Fruit fly (Drosophila melanogaster) whole organism, embryonic: ENCODE results near the gene CG8509.

ENCODE experiments used
- Abd-B ChIP-seq: fragments of 200-800 bp; sonication (Bioruptor generic); optimal IDR thresholded peaks from 2 replicates; lab custom pipeline; 2018; ENCODE audit warnings: missing biosample characterization, mild to moderate bottlenecking, missing genetic modification characterization, moderate library complexity
- Ada2b ChIP-seq: fragments of 200-800 bp; sonication (Bioruptor generic); IDR thresholded peaks from 2 replicates; pipeline ENCODE4 v1.3.6; 2022; ENCODE audit warnings: missing biosample characterization, missing genetic modification characterization
- CG10274 ChIP-seq: fragments of 200-800 bp; sonication (Bioruptor generic); optimal IDR thresholded peaks from 3 replicates; lab custom pipeline; 2017; ENCODE audit warnings: missing biosample characterization, mild to moderate bottlenecking, missing genetic modification characterization
- CG11085 ChIP-seq: fragments of 200-800 bp; sonication (Bioruptor generic); IDR thresholded peaks from 2 replicates; pipeline ENCODE4 v1.3.6; 2022; ENCODE audit warnings: missing biosample characterization, missing genetic modification characterization
- CG12391 ChIP-seq: fragments of 200-800 bp; sonication (Bioruptor generic); optimal IDR thresholded peaks from 3 replicates; lab custom pipeline; 2018; ENCODE audit warnings: missing biosample characterization, mild to moderate bottlenecking, missing genetic modification characterization, moderate library complexity
- CG13287 ChIP-seq: fragments of 200-800 bp; sonication (Bioruptor generic); IDR thresholded peaks from 2 replicates; pipeline ENCODE4 v1.3.6; 2022; ENCODE audit warnings: missing biosample characterization, missing genetic modification characterization; ENCODE audit not compliant: partially characterized antibody
- CG14441 ChIP-seq: fragments of 200-800 bp; sonication (Bioruptor generic); IDR thresholded peaks from 2 replicates; pipeline ENCODE4 v1.3.6; 2022; ENCODE audit warnings: missing biosample characterization, missing genetic modification characterization
- CG15073 ChIP-seq: fragments of 200-800 bp; sonication (Bioruptor generic); optimal IDR thresholded peaks from 2 replicates; lab custom pipeline; 2016; ENCODE audit warnings: missing biosample characterization, missing genetic modification characterization
- CG15514 ChIP-seq: fragments of 200-800 bp; sonication (Bioruptor generic); optimal IDR thresholded peaks from 3 replicates; lab custom pipeline; 2017; ENCODE audit warnings: missing biosample characterization, missing genetic modification characterization, mild to moderate bottlenecking, moderate library complexity, missing genetic modification reagents
- CG16815 ChIP-seq: fragments of 200-800 bp; sonication (Bioruptor generic); optimal IDR thresholded peaks from 3 replicates; lab custom pipeline; 2017; ENCODE audit warnings: missing biosample characterization, mild to moderate bottlenecking, missing genetic modification characterization
- CG17612 ChIP-seq: fragments of 200-800 bp; sonication (Bioruptor generic); IDR thresholded peaks from 2 replicates; pipeline ENCODE4 v1.3.6; 2022; ENCODE audit warnings: missing biosample characterization, missing genetic modification characterization
- CG31441 ChIP-seq: fragments of 200-800 bp; sonication (Bioruptor generic); IDR thresholded peaks from 2 replicates; pipeline ENCODE4 v1.3.6; 2022; ENCODE audit warnings: missing biosample characterization, missing genetic modification characterization
- CG34224 ChIP-seq: fragments of 200-800 bp; sonication (Bioruptor generic); IDR thresholded peaks from 3 replicates; pipeline ENCODE4 v1.3.6; 2022; ENCODE audit warnings: missing biosample characterization, missing genetic modification characterization; ENCODE audit not compliant: partially characterized antibody
- CG4360 ChIP-seq: fragments of 200-800 bp; sonication (Bioruptor generic); IDR thresholded peaks from 2 replicates; pipeline ENCODE4 v1.3.6; 2022; ENCODE audit warnings: missing biosample characterization, missing genetic modification characterization
- CG4707 ChIP-seq: fragments of 200-800 bp; sonication (Bioruptor generic); optimal IDR thresholded peaks from 2 replicates; lab custom pipeline; 2018; ENCODE audit warnings: missing biosample characterization, mild to moderate bottlenecking, missing genetic modification characterization, moderate library complexity
- CG7745 ChIP-seq: fragments of 200-800 bp; sonication (Bioruptor generic); optimal IDR thresholded peaks from 2 replicates; lab custom pipeline; 2018; ENCODE audit warnings: missing biosample characterization, mild to moderate bottlenecking, missing genetic modification characterization, moderate library complexity
- CG8290 ChIP-seq, 3 experiments: fragments of 200-800 bp; sonication (Bioruptor generic); optimal IDR thresholded peaks; 2 replicates each; lab custom pipeline; 2016 to 2019; ENCODE audit warnings: missing biosample characterization in 3 of 3, missing genetic modification characterization in 3 of 3, mild to moderate bottlenecking in 2 of 3, moderate library complexity in 1 of 3
- CG9817 ChIP-seq: fragments of 200-800 bp; sonication (Bioruptor generic); optimal IDR thresholded peaks from 2 replicates; lab custom pipeline; 2018; ENCODE audit warnings: missing biosample characterization, mild to moderate bottlenecking, missing genetic modification characterization, moderate library complexity
- Deaf1 ChIP-seq: fragments of 200-800 bp; optimal IDR thresholded peaks from 3 replicates; lab custom pipeline; 2019; ENCODE audit warnings: missing biosample characterization, mild to moderate bottlenecking, missing genetic modification characterization, moderate library complexity
- Dek ChIP-seq: fragments of 200-800 bp; sonication (Bioruptor generic); optimal IDR thresholded peaks from 3 replicates; lab custom pipeline; 2019; ENCODE audit warnings: missing biosample characterization, mild to moderate bottlenecking, missing genetic modification characterization, moderate library complexity
- Ets97D ChIP-seq: fragments of 200-800 bp; sonication (Bioruptor generic); optimal IDR thresholded peaks from 3 replicates; lab custom pipeline; 2016; ENCODE audit warnings: missing biosample characterization, missing genetic modification characterization
- H15 ChIP-seq: fragments of 200-800 bp; sonication (Bioruptor generic); IDR thresholded peaks from 3 replicates; pipeline ENCODE4 v1.3.6; 2022; ENCODE audit warnings: missing biosample characterization, missing genetic modification characterization
- HmgD ChIP-seq: fragments of 200-800 bp; sonication (Bioruptor generic); optimal IDR thresholded peaks from 3 replicates; lab custom pipeline; 2016; ENCODE audit warnings: missing biosample characterization, missing genetic modification characterization
- HmgZ ChIP-seq: fragments of 200-800 bp; sonication (Bioruptor generic); optimal IDR thresholded peaks from 2 replicates; lab custom pipeline; 2018; ENCODE audit warnings: missing biosample characterization, mild to moderate bottlenecking, missing genetic modification characterization
- Lhr ChIP-seq: fragments of 200-800 bp; sonication (Bioruptor generic); optimal IDR thresholded peaks from 3 replicates; lab custom pipeline; 2017; ENCODE audit warnings: mild to moderate bottlenecking, missing biosample characterization, missing genetic modification reagents, missing genetic modification characterization
- MESR4 ChIP-seq: fragments of 200-800 bp; sonication (Bioruptor generic); optimal IDR thresholded peaks from 2 replicates; lab custom pipeline; 2018; ENCODE audit warnings: missing biosample characterization, mild to moderate bottlenecking, missing genetic modification characterization, moderate library complexity
- Med ChIP-seq: fragments of 200-800 bp; sonication (Bioruptor generic); peaks from one replicate; lab custom pipeline; 2016; ENCODE audit warnings: missing biosample characterization, missing genetic modification characterization, mild to moderate bottlenecking, inconsistent platforms, moderate library complexity
- Neu2 ChIP-seq: fragments of 200-800 bp; sonication (Bioruptor generic); optimal IDR thresholded peaks from 3 replicates; lab custom pipeline; 2016; ENCODE audit warnings: missing biosample characterization, missing genetic modification characterization, borderline replicate concordance
- Nf-YB ChIP-seq: fragments of 200-800 bp; sonication (Bioruptor generic); optimal IDR thresholded peaks from 3 replicates; lab custom pipeline; 2019; ENCODE audit warnings: missing biosample characterization, mild to moderate bottlenecking, missing genetic modification characterization, moderate library complexity
- Ravus ChIP-seq: fragments of 200-800 bp; sonication (Bioruptor generic); IDR thresholded peaks from 2 replicates; pipeline ENCODE4 v1.3.6; 2022; ENCODE audit warnings: missing biosample characterization, missing genetic modification characterization
- Sry-δ ChIP-seq: fragments of 200-800 bp; sonication (Bioruptor generic); optimal IDR thresholded peaks from 2 replicates; lab custom pipeline; 2016; ENCODE audit warnings: missing biosample characterization, missing genetic modification characterization
- abd-A ChIP-seq: fragments of 200-800 bp; sonication (Bioruptor generic); optimal IDR thresholded peaks from 3 replicates; lab custom pipeline; 2019; ENCODE audit warnings: missing biosample characterization, mild to moderate bottlenecking, missing genetic modification characterization, moderate library complexity
- ac ChIP-seq: fragments of 200-800 bp; sonication (Bioruptor generic); optimal IDR thresholded peaks from 3 replicates; lab custom pipeline; 2017; ENCODE audit warnings: missing biosample characterization, mild to moderate bottlenecking, missing genetic modification characterization
- al ChIP-seq: fragments of 200-800 bp; sonication (Bioruptor generic); IDR thresholded peaks from 2 replicates; pipeline ENCODE4 v1.3.6; 2022; ENCODE audit warnings: missing biosample characterization, missing genetic modification characterization
- amos ChIP-seq: fragments of 200-800 bp; sonication (Bioruptor generic); IDR thresholded peaks from 2 replicates; pipeline ENCODE4 v1.3.6; 2022; ENCODE audit warnings: missing biosample characterization, missing genetic modification characterization; ENCODE audit not compliant: partially characterized antibody
- bsh ChIP-seq, 2 experiments: fragments of 200-800 bp; sonication (Bioruptor generic); optimal IDR thresholded peaks; 2 replicates each; lab custom pipeline; 2017 to 2018; ENCODE audit warnings: mild to moderate bottlenecking in 2 of 2, missing biosample characterization in 2 of 2, missing genetic modification characterization in 2 of 2, moderate library complexity in 1 of 2
- cato ChIP-seq: fragments of 200-800 bp; sonication (Bioruptor generic); optimal IDR thresholded peaks from 2 replicates; lab custom pipeline; 2016; ENCODE audit warnings: missing biosample characterization, missing genetic modification characterization, borderline replicate concordance
- da ChIP-seq: fragments of 200-800 bp; sonication (Bioruptor generic); optimal IDR thresholded peaks from 2 replicates; lab custom pipeline; 2016; ENCODE audit warnings: missing biosample characterization, missing genetic modification characterization
- disco-r ChIP-seq: fragments of 200-800 bp; sonication (Bioruptor generic); optimal IDR thresholded peaks from 2 replicates; lab custom pipeline; 2016; ENCODE audit warnings: missing biosample characterization, missing genetic modification characterization
- hbn ChIP-seq: fragments of 200-800 bp; sonication (Bioruptor generic); IDR thresholded peaks from 2 replicates; pipeline ENCODE4 v1.3.6; 2022; ENCODE audit warnings: missing biosample characterization, missing genetic modification characterization; ENCODE audit not compliant: partially characterized antibody
- lmd ChIP-seq: fragments of 200-800 bp; sonication (Bioruptor generic); IDR thresholded peaks from 2 replicates; pipeline ENCODE4 v1.3.6; 2022; ENCODE audit warnings: missing biosample characterization, missing genetic modification characterization
- otp ChIP-seq: fragments of 200-800 bp; sonication (Bioruptor generic); IDR thresholded peaks from 3 replicates; pipeline ENCODE4, ENCODE4 v1.3.6; 2022; ENCODE audit warnings: missing biosample characterization, missing genetic modification characterization
- pzg ChIP-seq: fragments of 200-800 bp; sonication (Bioruptor generic); optimal IDR thresholded peaks from 3 replicates; lab custom pipeline; 2018; ENCODE audit warnings: missing biosample characterization, mild to moderate bottlenecking, missing genetic modification characterization, moderate library complexity
- sd ChIP-seq: fragments of 200-800 bp; sonication (Bioruptor generic); optimal IDR thresholded peaks from 3 replicates; lab custom pipeline; 2018; ENCODE audit warnings: missing biosample characterization, mild to moderate bottlenecking, missing genetic modification characterization, moderate library complexity
- shn ChIP-seq: fragments of 200-800 bp; sonication (Bioruptor generic); optimal IDR thresholded peaks from 3 replicates; lab custom pipeline; 2016; ENCODE audit warnings: missing biosample characterization, missing genetic modification characterization
- tap ChIP-seq: fragments of 200-800 bp; optimal IDR thresholded peaks from 3 replicates; lab custom pipeline; 2019; ENCODE audit warnings: missing biosample characterization, mild to moderate bottlenecking, missing genetic modification characterization, moderate library complexity
- tup ChIP-seq: fragments of 200-800 bp; sonication (Bioruptor generic); optimal IDR thresholded peaks from 2 replicates; lab custom pipeline; 2016; ENCODE audit warnings: missing biosample characterization, mild to moderate bottlenecking, missing genetic modification characterization, moderate library complexity

The CG8509 gene

dm6 chrX:15811666-15812614, 2.6 kb downstream of the CG8509 start (continued):
- TF ChIP-seq Nf-YB (GFP tag; lab: Kevin White, UChicago) (peak; percentile 13), CG12391 (tag; lab: Kevin White, UChicago) (no peak), da (GFP tag; lab: Kevin White, UChicago) (no peak), tap (no peak), shn (GFP tag; lab: Kevin White, UChicago) (peak; percentile 2), CG13287 (GFP tag; lab: Robert Waterston, UW) (peak; percentile 32; the same call in 1 of the 2 replicates), CG9817 (no peak), CG16815 (GFP tag; lab: Kevin White, UChicago) (no peak), CG15073 (GFP tag; lab: Kevin White, UChicago) (no peak), hbn (peak; percentile 27; the same call in 1 of the 2 replicates), ac (GFP tag; lab: Kevin White, UChicago) (no peak), Ada2b (GFP tag; lab: Robert Waterston, UW) (no peak), CG11085 (no peak), disco-r (GFP tag; lab: Kevin White, UChicago) (no peak), CG31441 (GFP tag; lab: Robert Waterston, UW) (no peak), CG34224 (GFP tag; lab: Robert Waterston, UW) (peak; percentile 65), pzg (GFP tag; lab: Kevin White, UChicago) (no peak), CG15514 (peak; percentile 30), cato (GFP tag; lab: Kevin White, UChicago) (no peak), Lhr (GFP tag; lab: Kevin White, UChicago) (no peak), amos (GFP tag; lab: Robert Waterston, UW) (no peak), Neu2 (GFP tag; lab: Kevin White, UChicago) (no peak), Sry-δ (no peak), Deaf1 (tag; lab: Kevin White, UChicago) (peak; percentile 51), Dek (tag; lab: Kevin White, UChicago) (no peak), MESR4 (GFP tag; lab: Kevin White, UChicago) (no peak), CG8290 (GFP tag; optimal IDR thresholded peaks at IDR 0.05; lab: Kevin White, UChicago) (no peak), CG8290 (tag; optimal IDR thresholded peaks at IDR 0.05; lab: Kevin White, UChicago) (no peak), Ravus (GFP tag; lab: Robert Waterston, UW) (no peak), CG14441 (no peak), otp (no peak), abd-A (tag; lab: Kevin White, UChicago) (peak; percentile 64), CG4707 (GFP tag; lab: Kevin White, UChicago) (peak; percentile 20), al (GFP tag; lab: Robert Waterston, UW) (no peak), HmgZ (tag; lab: Kevin White, UChicago) (no peak), CG7745 (tag; lab: Kevin White, UChicago) (no peak), CG10274 (GFP tag; lab: Kevin White, UChicago) (no peak), Abd-B (GFP tag; lab: Kevin White, UChicago) (no peak), Med (GFP tag; lab: Kevin White, UChicago) (peak; percentile 32), HmgD (GFP tag; lab: Kevin White, UChicago) (no peak), bsh (GFP tag; optimal IDR thresholded peaks at IDR 0.05; lab: Kevin White, UChicago) (no peak), tup (GFP tag; lab: Kevin White, UChicago) (no peak), CG4360 (peak; percentile 98), sd (tag; lab: Kevin White, UChicago) (peak; percentile 79), CG17612 (GFP tag; lab: Robert Waterston, UW) (no peak), H15 (GFP tag; lab: Robert Waterston, UW) (no peak), lmd (no peak), Ets97D (no peak)
